Worm (Caenorhabditis elegans) whole organism, mixed stage, embryonic: ENCODE results near the gene ZK287.1.

Experiments used
- M03D4.4 ChIP-seq: sonication (generic microtip); optimal IDR thresholded peaks from 2 replicates; lab custom pipeline; 2017; ENCODE audit warnings: mild to moderate bottlenecking, missing genetic modification characterization, missing compliant biosample characterization
- bed-3 ChIP-seq: fragments of 200-800 bp; sonication (Bioruptor generic); optimal IDR thresholded peaks from 3 replicates; lab custom pipeline; 2018; ENCODE audit warnings: mild to moderate bottlenecking, missing genetic modification characterization, moderate library complexity, missing compliant biosample characterization
- blmp-1 ChIP-seq: fragments of 150-350 bp; optimal IDR thresholded peaks from 2 replicates; lab custom pipeline; 2014; ENCODE audit warnings: missing biosample characterization, missing genetic modification characterization
- ceh-39 ChIP-seq: fragments of 150-350 bp; optimal IDR thresholded peaks from 2 replicates; lab custom pipeline; 2014; ENCODE audit warnings: missing biosample characterization, missing genetic modification characterization
- ceh-83 ChIP-seq: fragments of 200-800 bp; sonication (Bioruptor generic); optimal IDR thresholded peaks from 2 replicates; lab custom pipeline; 2018; ENCODE audit warnings: mild to moderate bottlenecking, missing genetic modification characterization, missing compliant biosample characterization
- ces-1 ChIP-seq: fragments of 150-350 bp; optimal IDR thresholded peaks from 2 replicates; lab custom pipeline; 2014; ENCODE audit warnings: missing biosample characterization, missing genetic modification reagents, missing genetic modification characterization
- drap-1 ChIP-seq: fragments of 200-800 bp; sonication (Bioruptor generic); optimal IDR thresholded peaks from 3 replicates; lab custom pipeline; 2018; ENCODE audit warnings: mild to moderate bottlenecking, missing genetic modification characterization, missing compliant biosample characterization
- elt-3 ChIP-seq: fragments of 150-350 bp; optimal IDR thresholded peaks from 2 replicates; lab custom pipeline; 2014; ENCODE audit warnings: missing biosample characterization, missing genetic modification characterization
- flh-1 ChIP-seq: fragments of 200-800 bp; sonication (Bioruptor generic); optimal IDR thresholded peaks from 2 replicates; lab custom pipeline; 2018; ENCODE audit warnings: mild to moderate bottlenecking, missing genetic modification characterization, moderate library complexity, missing compliant biosample characterization
- ham-2 ChIP-seq: fragments of 200-800 bp; sonication (Bioruptor generic); optimal IDR thresholded peaks from 2 replicates; lab custom pipeline; 2018; ENCODE audit warnings: mild to moderate bottlenecking, missing genetic modification characterization, missing compliant biosample characterization
- hlh-1 ChIP-seq: fragments of 150-350 bp; optimal IDR thresholded peaks from 2 replicates; lab custom pipeline; 2014; ENCODE audit warnings: missing biosample characterization, missing genetic modification reagents, missing genetic modification characterization
- lin-32 ChIP-seq: fragments of 200-800 bp; sonication (Bioruptor generic); optimal IDR thresholded peaks from 2 replicates; lab custom pipeline; 2018; ENCODE audit warnings: mild to moderate bottlenecking, missing genetic modification characterization, missing compliant biosample characterization
- lsy-2 ChIP-seq: fragments of 150-350 bp; optimal IDR thresholded peaks from 2 replicates; lab custom pipeline; 2014; ENCODE audit warnings: missing biosample characterization, missing genetic modification characterization
- mab-5 ChIP-seq: fragments of 150-350 bp; optimal IDR thresholded peaks from 2 replicates; lab custom pipeline; 2014; ENCODE audit warnings: missing biosample characterization, missing genetic modification characterization
- mep-1 ChIP-seq: fragments of 150-350 bp; optimal IDR thresholded peaks from 2 replicates; lab custom pipeline; 2017; ENCODE audit warnings: missing biosample characterization, missing genetic modification reagents, missing genetic modification characterization, inconsistent platforms
- mls-2 ChIP-seq: sonication (generic microtip); optimal IDR thresholded peaks from 2 replicates; lab custom pipeline; 2016; ENCODE audit warnings: mild to moderate bottlenecking, missing genetic modification characterization, moderate library complexity, missing compliant biosample characterization
- nhr-12 ChIP-seq: fragments of 150-350 bp; optimal IDR thresholded peaks from 2 replicates; lab custom pipeline; 2014; ENCODE audit warnings: missing biosample characterization, missing genetic modification characterization
- nhr-2 ChIP-seq: fragments of 150-350 bp; optimal IDR thresholded peaks from 2 replicates; lab custom pipeline; 2014; ENCODE audit warnings: missing biosample characterization, missing genetic modification characterization
- nhr-237 ChIP-seq: fragments of 150-350 bp; optimal IDR thresholded peaks from 2 replicates; lab custom pipeline; 2014; ENCODE audit warnings: missing biosample characterization, missing genetic modification characterization
- nhr-28 ChIP-seq: fragments of 150-350 bp; optimal IDR thresholded peaks from 2 replicates; lab custom pipeline; 2014; ENCODE audit warnings: missing biosample characterization, missing genetic modification characterization
- nhr-76 ChIP-seq: sonication (generic microtip); optimal IDR thresholded peaks from 2 replicates; lab custom pipeline; 2017; ENCODE audit warnings: missing biosample characterization, missing genetic modification characterization
- pha-4 ChIP-seq: fragments of 150-350 bp; optimal IDR thresholded peaks from 2 replicates; lab custom pipeline; 2018; ENCODE audit warnings: missing biosample characterization, missing genetic modification reagents, missing genetic modification characterization
- sem-2 ChIP-seq: fragments of 200-800 bp; sonication (Bioruptor generic); optimal IDR thresholded peaks from 2 replicates; lab custom pipeline; 2018; ENCODE audit warnings: mild to moderate bottlenecking, missing genetic modification characterization, missing compliant biosample characterization
- snpc-4 ChIP-seq: fragments of 150-350 bp; optimal IDR thresholded peaks from 2 replicates; lab custom pipeline; 2014; ENCODE audit warnings: missing biosample characterization, missing genetic modification characterization
- sptf-1 ChIP-seq: sonication (generic microtip); optimal IDR thresholded peaks from 2 replicates; lab custom pipeline; 2017; ENCODE audit warnings: mild to moderate bottlenecking, missing genetic modification characterization, moderate library complexity, missing compliant biosample characterization
- unc-39 ChIP-seq: fragments of 150-350 bp; optimal IDR thresholded peaks from 2 replicates; lab custom pipeline; 2014; ENCODE audit warnings: missing biosample characterization, missing genetic modification characterization
- unc-62 ChIP-seq: fragments of 150-350 bp; optimal IDR thresholded peaks from 2 replicates; lab custom pipeline; 2014; ENCODE audit warnings: missing biosample characterization, missing genetic modification reagents, missing genetic modification characterization
- ztf-11 ChIP-seq: fragments of 150-350 bp; optimal IDR thresholded peaks from 2 replicates; lab custom pipeline; 2014; ENCODE audit warnings: missing biosample characterization, missing genetic modification characterization

Gene ZK287.1

ce11 chrV:9625604-9626446, 40.7 kb upstream of the ZK287.1 start, which contains the start of gene T06E4.7:
T06E4.7 (plus strand) TSS chrV:9626396.
- TF ChIP-seq lsy-2 (tag; lab: Kevin White, UChicago) = no peak
- TF ChIP-seq unc-62 (GFP tag; lab: Kevin White, UChicago) = no peak
- TF ChIP-seq lin-32 (GFP tag; lab: Kevin White, UChicago) = no peak
- no peak for TF ChIP-seq mab-5 (tag; lab: Kevin White, UChicago)
- TF ChIP-seq nhr-76 (tag; lab: Kevin White, UChicago) = no peak
- TF ChIP-seq ham-2 (GFP tag; lab: Kevin White, UChicago) = no peak
- no peak for TF ChIP-seq drap-1
- TF ChIP-seq pha-4 = no peak
- TF ChIP-seq ceh-39 (tag; lab: Kevin White, UChicago) = no peak
- TF ChIP-seq, all 35 proteins: peak for 0

ce11 chrV:9628603-9629002, 37.9 kb upstream of the ZK287.1 start:
- TF ChIP-seq nhr-76 (tag; lab: Kevin White, UChicago) (no peak), lsy-2 (tag; lab: Kevin White, UChicago) (no peak), ceh-39 (tag; lab: Kevin White, UChicago) (no peak), ztf-11 (no peak), unc-62 (GFP tag; lab: Kevin White, UChicago) (no peak), elt-3 (tag; lab: Kevin White, UChicago) (no peak), mls-2 (tag; lab: Kevin White, UChicago) (no peak), bed-3 (GFP tag; lab: Kevin White, UChicago) (no peak), flh-1 (GFP tag; lab: Kevin White, UChicago) (no peak), lin-32 (GFP tag; lab: Kevin White, UChicago) (no peak), nhr-2 (tag; lab: Kevin White, UChicago) (no peak), nhr-237 (tag; lab: Kevin White, UChicago) (no peak)

ce11 chrV:9629114-9629513, 37.4 kb upstream of the ZK287.1 start, which contains the start of gene idpc-3:
idpc-3 (minus strand) TSS chrV:9629214.
- TF ChIP-seq ceh-39 (tag; lab: Kevin White, UChicago) = no peak
- TF ChIP-seq flh-1 (GFP tag; lab: Kevin White, UChicago) = no peak
- TF ChIP-seq pha-4 = no peak
- TF ChIP-seq snpc-4 (tag; lab: Kevin White, UChicago) = no peak
- TF ChIP-seq sptf-1 (tag; lab: Kevin White, UChicago) = no peak
- no peak for TF ChIP-seq mep-1 (tag; lab: Kevin White, UChicago)

ce11 chrV:9629643-9630042, 36.9 kb upstream of the ZK287.1 start, which contains the start of gene col-146:
col-146 (plus strand) TSS chrV:9629943.
- TF ChIP-seq ceh-83 (GFP tag; lab: Kevin White, UChicago) (no peak), hlh-1 (no peak), nhr-2 (tag; lab: Kevin White, UChicago) (no peak), ces-1 (GFP tag; lab: Kevin White, UChicago) (no peak), unc-39 (tag; lab: Kevin White, UChicago) (no peak)

- TF ChIP-seq hlh-1 (no peak), flh-1 (GFP tag; lab: Kevin White, UChicago) (no peak), nhr-12 (tag; lab: Kevin White, UChicago) (no peak), pha-4 (no peak), sptf-1 (tag; lab: Kevin White, UChicago) (no peak), ceh-39 (tag; lab: Kevin White, UChicago) (no peak), nhr-237 (tag; lab: Kevin White, UChicago) (no peak), M03D4.4 (tag; lab: Kevin White, UChicago) (no peak)
Measured at ce11 chrV:9630542-9630941, 36.0 kb upstream of the ZK287.1 start.

ce11 chrV:9630944-9631343, 35.5 kb upstream of the ZK287.1 start, which contains the start of gene T06E4.5:
T06E4.5 (plus strand) TSS chrV:9631244.
- TF ChIP-seq nhr-28 (tag; lab: Kevin White, UChicago) (no peak), nhr-12 (tag; lab: Kevin White, UChicago) (no peak), mab-5 (tag; lab: Kevin White, UChicago) (no peak), flh-1 (GFP tag; lab: Kevin White, UChicago) (no peak), ceh-39 (tag; lab: Kevin White, UChicago) (no peak), nhr-2 (tag; lab: Kevin White, UChicago) (no peak), ztf-11 (no peak), sem-2 (GFP tag; lab: Kevin White, UChicago) (no peak), blmp-1 (no peak), drap-1 (no peak), lin-32 (GFP tag; lab: Kevin White, UChicago) (no peak), bed-3 (GFP tag; lab: Kevin White, UChicago) (no peak)
